Worm (Caenorhabditis elegans) whole organism, L4 larva: ENCODE results near the gene str-113.
A peak's percentile ranks its signal among the peaks of the same experiment; 100 is the strongest.

ENCODE experiments used
- D1046.2 ChIP-seq: fragments of 200-800 bp; sonication (Bioruptor generic); IDR thresholded peaks from 2 replicates; pipeline ENCODE4 v1.3.6; 2022; ENCODE audit warnings: missing genetic modification characterization, missing compliant biosample characterization
- F26F4.8 ChIP-seq: fragments of 200-800 bp; sonication (Bioruptor generic); conservative IDR thresholded peaks from 2 replicates; pipeline ENCODE4 v1.3.6; 2022; ENCODE audit warnings: missing genetic modification characterization, missing compliant biosample characterization
- F49E8.2 ChIP-seq: sonication (generic microtip); optimal IDR thresholded peaks from 2 replicates; lab custom pipeline; 2016; ENCODE audit warnings: missing compliant biosample characterization, mild to moderate bottlenecking, missing genetic modification characterization, borderline replicate concordance
- T20F7.1 ChIP-seq: fragments of 200-800 bp; sonication (Bioruptor generic); optimal IDR thresholded peaks from 2 replicates; lab custom pipeline; 2018; ENCODE audit warnings: mild to moderate bottlenecking, missing genetic modification characterization, missing compliant biosample characterization
- Y105C5A.15 ChIP-seq: fragments of 200-800 bp; sonication (Bioruptor generic); IDR thresholded peaks from 2 replicates; pipeline ENCODE4 v1.3.6; 2022; ENCODE audit warnings: missing genetic modification characterization, missing compliant biosample characterization
- Y5F2A.4 ChIP-seq: fragments of 200-800 bp; sonication (Bioruptor generic); optimal IDR thresholded peaks from 2 replicates; lab custom pipeline; 2018; ENCODE audit warnings: mild to moderate bottlenecking, missing genetic modification characterization, missing compliant biosample characterization
- ZK546.5 ChIP-seq, 2 experiments: sonication (generic microtip); optimal IDR thresholded peaks; 2 replicates each; lab custom pipeline; 2017; ENCODE audit warnings: missing biosample characterization in 2 of 2, missing genetic modification characterization in 2 of 2
- aly-2 ChIP-seq: sonication (generic microtip); optimal IDR thresholded peaks from 2 replicates; lab custom pipeline; 2018; ENCODE audit warnings: missing biosample characterization, missing genetic modification characterization
- arid-1 ChIP-seq: fragments of 200-800 bp; sonication (Bioruptor generic); conservative IDR thresholded peaks from 2 replicates; pipeline ENCODE4 v1.3.6; 2022; ENCODE audit warnings: missing genetic modification reagents, missing genetic modification characterization, missing compliant biosample characterization
- ceh-28 ChIP-seq: fragments of 150-350 bp; optimal IDR thresholded peaks from 2 replicates; lab custom pipeline; 2014; ENCODE audit warnings: missing biosample characterization, missing genetic modification reagents, missing genetic modification characterization
- ceh-62 ChIP-seq: sonication (generic microtip); optimal IDR thresholded peaks from 2 replicates; lab custom pipeline; 2017; ENCODE audit warnings: missing biosample characterization, missing genetic modification characterization
- cey-2 ChIP-seq: sonication (generic microtip); optimal IDR thresholded peaks from 3 replicates; lab custom pipeline; 2017; ENCODE audit warnings: missing genetic modification characterization, mild to moderate bottlenecking, missing compliant biosample characterization, antibody characterized with exemption, borderline replicate concordance; ENCODE audit not compliant: insufficient read depth
- ctbp-1 ChIP-seq: fragments of 200-800 bp; sonication (Bioruptor generic); IDR thresholded peaks from 2 replicates; pipeline ENCODE4 v1.3.6; 2022; ENCODE audit warnings: missing genetic modification reagents, missing genetic modification characterization, missing compliant biosample characterization
- daf-16 ChIP-seq, 3 experiments: sonication (generic microtip); optimal IDR thresholded peaks; 2 replicates each; lab custom pipeline; 2016 to 2017; ENCODE audit warnings: missing genetic modification characterization in 3 of 3, missing genetic modification reagents in 3 of 3, mild to moderate bottlenecking in 2 of 3, missing compliant biosample characterization in 2 of 3, missing biosample characterization in 1 of 3, moderate library complexity in 1 of 3
- daf-19 ChIP-seq: fragments of 200-800 bp; sonication (Bioruptor generic); conservative IDR thresholded peaks from 2 replicates; pipeline ENCODE4 v1.3.6; 2022; ENCODE audit warnings: missing genetic modification characterization, missing compliant biosample characterization
- dmd-6 ChIP-seq: fragments of 200-800 bp; sonication (Bioruptor generic); IDR thresholded peaks from 2 replicates; pipeline ENCODE4 v1.3.6; 2022; ENCODE audit warnings: missing genetic modification reagents, missing genetic modification characterization, missing compliant biosample characterization
- dmd-8 ChIP-seq: fragments of 200-800 bp; sonication (Bioruptor generic); IDR thresholded peaks from 2 replicates; pipeline ENCODE4 v1.3.6; 2022; ENCODE audit warnings: missing genetic modification characterization, missing compliant biosample characterization
- dmd-9 ChIP-seq: fragments of 200-800 bp; sonication (Bioruptor generic); IDR thresholded peaks from 2 replicates; pipeline ENCODE4 v1.3.6; 2022; ENCODE audit warnings: missing genetic modification reagents, missing genetic modification characterization, missing compliant biosample characterization
- dpl-1 ChIP-seq: fragments of 150-350 bp; optimal IDR thresholded peaks from 2 replicates; lab custom pipeline; 2014; ENCODE audit warnings: missing biosample characterization, missing genetic modification reagents, missing genetic modification characterization
- duxl-1 ChIP-seq: sonication (generic microtip); optimal IDR thresholded peaks from 2 replicates; lab custom pipeline; 2016; ENCODE audit warnings: mild to moderate bottlenecking, missing genetic modification characterization, moderate library complexity, missing compliant biosample characterization; ENCODE audit not compliant: poor library complexity
- egl-43 ChIP-seq: fragments of 200-800 bp; sonication (Bioruptor generic); IDR thresholded peaks from 2 replicates; pipeline ENCODE4 v1.3.6; 2022; ENCODE audit warnings: missing genetic modification reagents, missing genetic modification characterization, missing compliant biosample characterization
- hlh-11 ChIP-seq: fragments of 200-800 bp; sonication (Bioruptor generic); optimal IDR thresholded peaks from 2 replicates; lab custom pipeline; 2018; ENCODE audit warnings: mild to moderate bottlenecking, missing genetic modification characterization, missing compliant biosample characterization
- hmg-1.1 ChIP-seq: fragments of 200-800 bp; sonication (Bioruptor generic); IDR thresholded peaks from 2 replicates; pipeline ENCODE4 v1.3.6; 2022; ENCODE audit warnings: missing genetic modification reagents, missing genetic modification characterization, missing compliant biosample characterization
- lim-7 ChIP-seq: fragments of 200-800 bp; sonication (Bioruptor generic); IDR thresholded peaks from 2 replicates; pipeline ENCODE4 v1.3.6; 2022; ENCODE audit warnings: missing genetic modification characterization, missing compliant biosample characterization
- lin-13 ChIP-seq: fragments of 150-350 bp; optimal IDR thresholded peaks from 2 replicates; lab custom pipeline; 2014; ENCODE audit warnings: missing biosample characterization, missing genetic modification reagents, missing genetic modification characterization
- lin-39 ChIP-seq: fragments of 150-350 bp; optimal IDR thresholded peaks from 2 replicates; lab custom pipeline; 2014; ENCODE audit warnings: missing biosample characterization, missing genetic modification reagents, missing genetic modification characterization
- mep-1 ChIP-seq: fragments of 150-350 bp; sonication (generic microtip); optimal IDR thresholded peaks from 3 replicates; lab custom pipeline; 2014; ENCODE audit warnings: missing biosample characterization, missing genetic modification characterization
- mxl-2 ChIP-seq: fragments of 200-800 bp; sonication (Bioruptor generic); conservative IDR thresholded peaks from 2 replicates; pipeline ENCODE4 v1.3.6; 2022; ENCODE audit warnings: missing genetic modification reagents, missing genetic modification characterization, missing compliant biosample characterization
- nhr-10 ChIP-seq: fragments of 150-350 bp; optimal IDR thresholded peaks from 2 replicates; lab custom pipeline; 2014; ENCODE audit warnings: missing biosample characterization, missing genetic modification characterization
- nhr-237 ChIP-seq: sonication (generic microtip); optimal IDR thresholded peaks from 2 replicates; lab custom pipeline; 2017; ENCODE audit warnings: missing biosample characterization, missing genetic modification characterization
- nhr-41 ChIP-seq: fragments of 200-800 bp; sonication (Bioruptor generic); IDR thresholded peaks from 2 replicates; pipeline ENCODE4 v1.3.6; 2022; ENCODE audit warnings: missing genetic modification reagents, missing genetic modification characterization, missing compliant biosample characterization
- nhr-42 ChIP-seq: fragments of 200-800 bp; sonication (Bioruptor generic); IDR thresholded peaks from 2 replicates; pipeline ENCODE4 v1.3.6; 2022; ENCODE audit warnings: missing genetic modification characterization, missing compliant biosample characterization
- nhr-48 ChIP-seq: sonication (generic microtip); optimal IDR thresholded peaks from 2 replicates; lab custom pipeline; 2016; ENCODE audit warnings: mild to moderate bottlenecking, missing genetic modification characterization, missing compliant biosample characterization
- nhr-77 ChIP-seq: fragments of 150-350 bp; optimal IDR thresholded peaks from 2 replicates; lab custom pipeline; 2014; ENCODE audit warnings: missing biosample characterization, missing genetic modification characterization
- php-3 ChIP-seq: fragments of 200-800 bp; sonication (Bioruptor generic); IDR thresholded peaks from 2 replicates; pipeline ENCODE4 v1.3.6; 2022; ENCODE audit warnings: missing genetic modification reagents, missing genetic modification characterization, missing compliant biosample characterization
- rbr-2 ChIP-seq: sonication (generic microtip); optimal IDR thresholded peaks from 2 replicates; lab custom pipeline; 2016; ENCODE audit warnings: missing genotype, missing genetic modification characterization, missing compliant biosample characterization
- saeg-2 ChIP-seq: fragments of 200-800 bp; sonication (Bioruptor generic); IDR thresholded peaks from 2 replicates; pipeline ENCODE4 v1.3.6; 2022; ENCODE audit warnings: missing genetic modification reagents, missing genetic modification characterization, missing compliant biosample characterization
- set-16 ChIP-seq: fragments of 200-800 bp; sonication (Bioruptor generic); IDR thresholded peaks from 2 replicates; pipeline ENCODE4 v1.3.6; 2022; ENCODE audit warnings: missing genetic modification reagents, missing genetic modification characterization, missing compliant biosample characterization
- skn-1 ChIP-seq: fragments of 150-350 bp; optimal IDR thresholded peaks from 2 replicates; lab custom pipeline; 2014; ENCODE audit warnings: missing biosample characterization, missing genetic modification characterization
- snpc-1.2 ChIP-seq: fragments of 200-800 bp; sonication (Bioruptor generic); IDR thresholded peaks from 2 replicates; pipeline ENCODE4 v1.3.6; 2022; ENCODE audit warnings: missing genetic modification reagents, missing genetic modification characterization, missing compliant biosample characterization
- spr-1 ChIP-seq: sonication (generic microtip); optimal IDR thresholded peaks from 2 replicates; lab custom pipeline; 2016; ENCODE audit warnings: mild to moderate bottlenecking, missing genetic modification characterization, missing compliant biosample characterization
- spr-3 ChIP-seq: fragments of 200-800 bp; sonication (Bioruptor generic); optimal IDR thresholded peaks from 2 replicates; lab custom pipeline; 2018; ENCODE audit warnings: mild to moderate bottlenecking, missing genetic modification characterization, missing compliant biosample characterization
- tag-97 ChIP-seq: fragments of 200-800 bp; sonication (Bioruptor generic); IDR thresholded peaks from 2 replicates; pipeline ENCODE4 v1.3.6; 2022; ENCODE audit warnings: missing genetic modification characterization, missing compliant biosample characterization
- tra-1 ChIP-seq: fragments of 200-800 bp; sonication (Bioruptor generic); IDR thresholded peaks from 2 replicates; pipeline ENCODE4 v1.3.6; 2022; ENCODE audit warnings: missing genetic modification reagents, missing genetic modification characterization, missing compliant biosample characterization
- unc-39 ChIP-seq: sonication (generic microtip); optimal IDR thresholded peaks from 2 replicates; lab custom pipeline; 2017; ENCODE audit warnings: missing biosample characterization, missing genetic modification characterization
- zag-1 ChIP-seq: fragments of 150-350 bp; optimal IDR thresholded peaks from 2 replicates; lab custom pipeline; 2014; ENCODE audit warnings: missing biosample characterization, missing genetic modification characterization
- zfp-2 ChIP-seq: sonication (generic microtip); optimal IDR thresholded peaks from 2 replicates; lab custom pipeline; 2016; ENCODE audit warnings: mild to moderate bottlenecking, missing genetic modification characterization, missing compliant biosample characterization
- zfp-3 ChIP-seq: fragments of 200-800 bp; sonication (Bioruptor generic); conservative IDR thresholded peaks from 2 replicates; pipeline ENCODE4 v1.3.6; 2022; ENCODE audit warnings: missing genetic modification reagents, missing genetic modification characterization, missing compliant biosample characterization
- zip-11 ChIP-seq: fragments of 200-800 bp; sonication (Bioruptor generic); IDR thresholded peaks from 2 replicates; pipeline ENCODE4 v1.3.6; 2022; ENCODE audit warnings: missing genetic modification characterization, missing compliant biosample characterization
- zip-2 ChIP-seq: fragments of 150-350 bp; optimal IDR thresholded peaks from 2 replicates; lab custom pipeline; 2014; ENCODE audit warnings: missing biosample characterization, missing genetic modification characterization

The str-113 gene

DNA sequence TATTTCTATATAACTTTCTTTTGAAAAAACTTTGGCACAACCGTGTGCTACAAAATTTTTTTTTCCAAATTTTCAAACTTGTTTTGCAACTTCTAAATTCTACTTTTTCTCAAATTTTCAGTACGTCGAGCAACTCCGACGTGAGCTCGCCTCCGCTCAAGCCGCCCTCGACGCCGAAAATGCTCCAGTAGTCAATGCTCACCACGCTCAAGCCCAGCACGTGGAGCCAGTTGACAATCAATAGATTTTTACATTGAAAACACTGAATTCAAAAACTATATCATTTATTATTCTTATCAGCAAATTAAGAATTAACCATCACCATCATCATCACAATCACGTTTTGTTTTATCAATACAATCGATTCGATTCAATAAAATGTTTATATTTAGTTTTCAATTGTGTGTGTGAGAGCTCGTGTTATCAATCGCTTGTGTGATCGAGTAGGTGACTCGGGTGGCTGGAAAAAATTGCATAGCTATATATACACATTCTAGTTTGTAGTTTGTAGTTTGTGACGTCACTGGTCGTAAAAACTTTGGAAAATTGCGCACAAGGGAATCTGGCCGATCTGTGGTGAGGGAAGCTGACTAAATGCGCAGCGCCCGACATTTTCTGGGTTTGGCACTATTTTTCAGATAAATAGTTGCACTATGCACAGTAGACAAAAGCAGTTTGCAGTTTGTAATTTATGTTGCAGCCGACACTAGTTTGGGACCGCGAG lies 32.3 kb downstream of the str-113 start (continued):
- TF ChIP-seq cey-2 (tag; lab: Kevin White, UChicago) (no peak), aly-2 (tag; lab: Kevin White, UChicago) (no peak), zag-1 (tag; lab: Kevin White, UChicago) (no peak), daf-16 (GFP tag; optimal IDR thresholded peaks at IDR 0.05; lab: Kevin White, UChicago) (peak in 1 of 2 experiments; percentile 32), daf-16 (tag; optimal IDR thresholded peaks at IDR 0.05; lab: Kevin White, UChicago) (peak; percentile 98), lim-7 (GFP tag; lab: Robert Waterston, UW) (no peak), skn-1 (tag; lab: Kevin White, UChicago) (no peak), lin-13 (GFP tag; lab: Kevin White, UChicago) (no peak), zip-2 (tag; lab: Kevin White, UChicago) (peak; percentile 14), dmd-9 (GFP tag; lab: Robert Waterston, UW) (no peak), nhr-237 (tag; lab: Kevin White, UChicago) (no peak), nhr-41 (no peak), F49E8.2 (tag; lab: Kevin White, UChicago) (no peak), ZK546.5 (tag; optimal IDR thresholded peaks at IDR 0.05; lab: Kevin White, UChicago) (no peak), set-16 (GFP tag; lab: Robert Waterston, UW) (no peak), tag-97 (GFP tag; lab: Robert Waterston, UW) (no peak), egl-43 (GFP tag; lab: Robert Waterston, UW) (no peak), D1046.2 (GFP tag; lab: Robert Waterston, UW) (no peak), dpl-1 (GFP tag; lab: Kevin White, UChicago) (no peak), spr-3 (GFP tag; lab: Kevin White, UChicago) (no peak), snpc-1.2 (GFP tag; lab: Robert Waterston, UW) (no peak), dmd-8 (GFP tag; lab: Robert Waterston, UW) (no peak), F26F4.8 (GFP tag; lab: Robert Waterston, UW) (no peak), ceh-62 (no peak), rbr-2 (no peak), unc-39 (tag; lab: Kevin White, UChicago) (no peak), Y105C5A.15 (no peak), Y5F2A.4 (no peak), spr-1 (tag; lab: Kevin White, UChicago) (no peak), hlh-11 (peak; percentile 78), T20F7.1 (GFP tag; lab: Kevin White, UChicago) (peak; percentile 54), zip-11 (GFP tag; lab: Robert Waterston, UW) (no peak), lin-39 (tag; lab: Kevin White, UChicago) (no peak), duxl-1 (tag; lab: Kevin White, UChicago) (peak; percentile 42), nhr-10 (tag; lab: Kevin White, UChicago) (no peak), nhr-77 (tag; lab: Kevin White, UChicago) (peak; percentile 72), tra-1 (GFP tag; lab: Robert Waterston, UW) (no peak), ceh-28 (tag; lab: Kevin White, UChicago) (no peak), saeg-2 (GFP tag; lab: Robert Waterston, UW) (0 out of 2 replicates have a peak, but pooled peaks have one; percentile 9), php-3 (GFP tag; lab: Robert Waterston, UW) (0 out of 2 replicates have a peak, but pooled peaks have one; percentile 60), hmg-1.1 (GFP tag; lab: Robert Waterston, UW) (0 out of 2 replicates have a peak, but pooled peaks have one; percentile 6), zfp-2 (tag; lab: Kevin White, UChicago) (no peak), mep-1 (tag; lab: Kevin White, UChicago) (peak; percentile 70), daf-19 (GFP tag; lab: Robert Waterston, UW) (no peak), ctbp-1 (no peak), arid-1 (GFP tag; lab: Robert Waterston, UW) (no peak), mxl-2 (GFP tag; lab: Robert Waterston, UW) (no peak), nhr-42 (GFP tag; lab: Robert Waterston, UW) (peak; percentile 67), nhr-48 (tag; lab: Kevin White, UChicago) (peak; percentile 79), zfp-3 (GFP tag; lab: Robert Waterston, UW) (peak; percentile 77; the same call in 1 of the 2 replicates), dmd-6 (GFP tag; lab: Robert Waterston, UW) (peak; percentile 71)
